Fruit fly (Drosophila melanogaster): ENCODE results near the gene MED30.

The MED30 gene

dm6 chr3L:648155-649024 is 5.5 kb downstream of the MED30 start, which contains the start of gene Gale:
TSS of gene Gale (plus strand) at chr3L:648555.
- 0 out of 2 replicates have a peak, but pooled peaks have one; percentile 39 for TF ChIP-seq Ptx1 (GFP tag; IDR thresholded peaks at IDR 0.05)
- TF ChIP-seq CG16779 (GFP tag; IDR thresholded peaks at IDR 0.05), result no peak
- TF ChIP-seq sens (GFP tag), result peak; percentile 65
- peak; percentile 15 for TF ChIP-seq gro (GFP tag; optimal IDR thresholded peaks at IDR 0.05)
- TF ChIP-seq Scr (GFP tag; IDR thresholded peaks at IDR 0.05; ENCODE audit: partially characterized antibody), result peak; percentile 70
- TF ChIP-seq dysf (GFP tag; IDR thresholded peaks at IDR 0.05), result 0 out of 3 replicates have a peak, but pooled peaks have one; percentile 13
- 0 out of 2 replicates have a peak, but pooled peaks have one; percentile 17 for TF ChIP-seq Drgx (GFP tag; IDR thresholded peaks at IDR 0.05)
- TF ChIP-seq pzg (GFP tag; optimal IDR thresholded peaks at IDR 0.05), result peak; percentile 70
- no peak for TF ChIP-seq Rx (GFP tag; IDR thresholded peaks at IDR 0.05)
- peak; percentile 26 for TF ChIP-seq CG12659 (GFP tag; optimal IDR thresholded peaks at IDR 0.05)
- TF ChIP-seq exex (tag; optimal IDR thresholded peaks at IDR 0.05), result peak; percentile 32
- peak; percentile 30 for TF ChIP-seq Dad (GFP tag; optimal IDR thresholded peaks at IDR 0.05)
- TF ChIP-seq ranshi (GFP tag; IDR thresholded peaks at IDR 0.05), result 0 out of 2 replicates have a peak, but pooled peaks have one; percentile 13
- peak; percentile 73 for TF ChIP-seq Jarid2 (GFP tag; optimal IDR thresholded peaks at IDR 0.05)
- no peak for TF ChIP-seq prd (optimal IDR thresholded peaks at IDR 0.05)
- TF ChIP-seq prd (GFP tag; IDR thresholded peaks at IDR 0.05), result peak; percentile 23; the same call in 1 of the 3 replicates
- TF ChIP-seq CG4730 (GFP tag; IDR thresholded peaks at IDR 0.05), result no peak
- peak; percentile 65 for TF ChIP-seq CG9727 (GFP tag; optimal IDR thresholded peaks at IDR 0.05)
- TF ChIP-seq CG3281 (GFP tag; optimal IDR thresholded peaks at IDR 0.05), result no peak
- TF ChIP-seq Dref (GFP tag; IDR thresholded peaks at IDR 0.05), result peak; percentile 87
- TF ChIP-seq ac (GFP tag; optimal IDR thresholded peaks at IDR 0.05), result no peak
- peak; percentile 70 for TF ChIP-seq sd (tag; optimal IDR thresholded peaks at IDR 0.05)
- TF ChIP-seq CG17385 (GFP tag; optimal IDR thresholded peaks at IDR 0.05), result peak; percentile 28
- 0 out of 3 replicates have a peak, but pooled peaks have one; percentile 28 for TF ChIP-seq Dbx (GFP tag; IDR thresholded peaks at IDR 0.05)
- TF ChIP-seq so (GFP tag; IDR thresholded peaks at IDR 0.05), result peak; percentile 46; the same call in 1 of the 3 replicates
- TF ChIP-seq Opbp (GFP tag; IDR thresholded peaks at IDR 0.05; ENCODE audit: partially characterized antibody), result peak; percentile 68; the same call in 2 of the 3 replicates
- TF ChIP-seq Med (GFP tag), result peak; percentile 90
- no peak for TF ChIP-seq CG10979 (tag; optimal IDR thresholded peaks at IDR 0.05)
- peak; percentile 49; the same call in 2 of the 3 replicates for TF ChIP-seq Doc3 (GFP tag; IDR thresholded peaks at IDR 0.05; ENCODE audit: partially characterized antibody)
- TF ChIP-seq Doc2 (GFP tag; IDR thresholded peaks at IDR 0.05), result no peak
- TF ChIP-seq al (GFP tag; IDR thresholded peaks at IDR 0.05), result peak; percentile 10; the same call in 1 of the 2 replicates
- TF ChIP-seq hkb (optimal IDR thresholded peaks at IDR 0.05), result peak; percentile 92
- 0 out of 2 replicates have a peak, but pooled peaks have one; percentile 35 for TF ChIP-seq hkb (GFP tag; IDR thresholded peaks at IDR 0.05)
- TF ChIP-seq CG32532 (GFP tag; IDR thresholded peaks at IDR 0.05), result peak; percentile 24; the same call in 1 of the 2 replicates
- TF ChIP-seq Ets97D (GFP tag; optimal IDR thresholded peaks at IDR 0.05), result peak; percentile 85
- peak; percentile 4; the same call in 1 of the 2 replicates for TF ChIP-seq Ada2b (GFP tag; IDR thresholded peaks at IDR 0.05)
- TF ChIP-seq Pdp1 (GFP tag; optimal IDR thresholded peaks at IDR 0.05), result peak in 1 of 2 experiments; percentile 41
- TF ChIP-seq CG12769 (tag; optimal IDR thresholded peaks at IDR 0.05), result peak; percentile 26
- no peak for TF ChIP-seq CG7928 (GFP tag; optimal IDR thresholded peaks at IDR 0.05)
- TF ChIP-seq CG1647 (GFP tag; optimal IDR thresholded peaks at IDR 0.05), result peak; percentile 8
- TF ChIP-seq Dll (GFP tag; IDR thresholded peaks at IDR 0.05; ENCODE audit: partially characterized antibody), result peak; percentile 74; the same call in 3 of the 4 replicates
- TF ChIP-seq CG7839 (tag; optimal IDR thresholded peaks at IDR 0.05), result peak; percentile 34
- peak; percentile 24; the same call in 1 of the 3 replicates for TF ChIP-seq hb (GFP tag; IDR thresholded peaks at IDR 0.05; ENCODE audit: partially characterized antibody)
- no peak for TF ChIP-seq CG15011 (GFP tag; optimal IDR thresholded peaks at IDR 0.05)
- TF ChIP-seq Hr78 (GFP tag; optimal IDR thresholded peaks at IDR 0.05), result peak in 1 of 2 experiments; percentile 96
- TF ChIP-seq CG6791 (GFP tag; IDR thresholded peaks at IDR 0.05; ENCODE audit: partially characterized antibody), result peak; percentile 67
- 0 out of 2 replicates have a peak, but pooled peaks have one; percentile 6 for TF ChIP-seq CG32772 (GFP tag; IDR thresholded peaks at IDR 0.05)

Data from whole organism, embryonic.